Fruit fly (Drosophila melanogaster): ENCODE measurements around the gene Sec61gamma.

dm6 chrX:19665684-19666141, 22.6 kb downstream of the Sec61gamma start:
- no peak for TF ChIP-seq pb (GFP tag; optimal IDR thresholded peaks at IDR 0.05)
- TF ChIP-seq Vsx1 (GFP tag; optimal IDR thresholded peaks at IDR 0.05), result no peak
- TF ChIP-seq al (GFP tag; IDR thresholded peaks at IDR 0.05), result peak; percentile 56
- TF ChIP-seq CG14860 (GFP tag; IDR thresholded peaks at IDR 0.05; ENCODE audit: partially characterized antibody), result 0 out of 3 replicates have a peak, but pooled peaks have one; percentile 30
- no peak for TF ChIP-seq CG18011 (GFP tag; optimal IDR thresholded peaks at IDR 0.05)
- no peak for TF ChIP-seq CG1602 (GFP tag; optimal IDR thresholded peaks at IDR 0.05)
- TF ChIP-seq salm (tag; optimal IDR thresholded peaks at IDR 0.05), result no peak
- no peak for TF ChIP-seq CG34224 (GFP tag; IDR thresholded peaks at IDR 0.05; ENCODE audit: partially characterized antibody)

All from whole organism, embryonic.